Worm (Caenorhabditis elegans) whole organism, L4/young adult: Measurements from ENCODE around the gene ZK1236.5.

Source experiments
- W03F9.2 ChIP-seq: fragments of 150-350 bp; optimal IDR thresholded peaks from 2 replicates; lab custom pipeline; 2014; ENCODE audit warnings: missing biosample characterization, missing genetic modification characterization
- dao-5 ChIP-seq: sonication (generic microtip); optimal IDR thresholded peaks from 2 replicates; lab custom pipeline; 2016; ENCODE audit warnings: missing genotype, missing genetic modification characterization, moderate library complexity, missing compliant biosample characterization

DNA sequence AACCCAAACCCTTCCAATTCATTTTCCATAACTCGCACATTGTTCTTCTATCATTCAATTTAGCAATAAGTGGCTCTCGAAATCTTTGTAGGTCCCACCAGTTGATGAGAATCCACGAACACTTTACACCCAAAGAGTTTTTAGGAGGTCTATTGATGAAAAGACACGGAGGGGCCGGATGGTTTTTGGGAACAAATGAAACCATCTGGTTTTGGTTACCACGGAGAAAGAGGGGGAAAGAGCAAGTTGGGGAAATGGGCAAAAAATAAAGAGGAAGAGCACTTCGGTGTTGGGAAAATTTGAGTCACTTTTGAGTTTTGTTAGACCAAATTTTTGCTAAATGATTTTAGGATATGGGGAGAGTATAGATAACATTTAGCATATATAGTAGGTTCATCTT lies 35.5 kb upstream of the ZK1236.5 start:
- no peak for TF ChIP-seq dao-5 (tag; lab: Kevin White, UChicago)
- no peak for TF ChIP-seq W03F9.2 (tag; lab: Kevin White, UChicago)
